Fruit fly (Drosophila melanogaster) whole organism, prepupa: ENCODE results near the gene Gas8.

Experiments used
- CG6808 ChIP-seq: fragments of 200-800 bp; sonication (Bioruptor generic); optimal IDR thresholded peaks from 3 replicates; lab custom pipeline; 2017; ENCODE audit warnings: missing biosample characterization, missing genetic modification characterization, mild to moderate bottlenecking, moderate library complexity, missing genetic modification reagents
- Ets96B ChIP-seq: fragments of 200-800 bp; optimal IDR thresholded peaks from 2 replicates; lab custom pipeline; 2019; ENCODE audit warnings: missing biosample characterization, mild to moderate bottlenecking, missing genetic modification characterization, moderate library complexity

- TF ChIP-seq Ets96B (tag; lab: Kevin White, UChicago) (no peak), CG6808 (GFP tag; lab: Kevin White, UChicago) (no peak)
Measured at dm6 chrX:3465551-3465950, 39.1 kb downstream of the Gas8 start.
